Worm (Caenorhabditis elegans) whole organism, young adult: ENCODE data around the gene Y116A8A.4.
A peak's percentile ranks its signal among the peaks of the same experiment; 100 is the strongest.

Experiments
- B0035.1 ChIP-seq: sonication (generic microtip); optimal IDR thresholded peaks from 2 replicates; lab custom pipeline; 2016; ENCODE audit warnings: missing genetic modification characterization, mild to moderate bottlenecking, missing compliant biosample characterization, missing genotype, missing genetic modification reagents
- F22D6.2 ChIP-seq: sonication (generic microtip); optimal IDR thresholded peaks from 2 replicates; lab custom pipeline; 2016; ENCODE audit warnings: mild to moderate bottlenecking, missing genetic modification characterization, missing compliant biosample characterization
- F23B12.7 ChIP-seq: sonication (generic microtip); optimal IDR thresholded peaks from 2 replicates; lab custom pipeline; 2017; ENCODE audit warnings: missing genetic modification characterization, mild to moderate bottlenecking, missing compliant biosample characterization, antibody characterized with exemption, moderate library complexity; ENCODE audit not compliant: insufficient read depth
- F39B2.1 ChIP-seq: fragments of 200-800 bp; sonication (Bioruptor generic); IDR thresholded peaks from 2 replicates; pipeline ENCODE4 v1.3.6; 2022; ENCODE audit warnings: missing genetic modification reagents, missing genetic modification characterization, missing compliant biosample characterization
- F55B11.4 ChIP-seq: sonication (generic microtip); optimal IDR thresholded peaks from 2 replicates; lab custom pipeline; 2016; ENCODE audit warnings: missing compliant biosample characterization, missing genetic modification characterization, borderline replicate concordance; ENCODE audit not compliant: insufficient read depth
- K11D2.4 ChIP-seq: fragments of 200-800 bp; sonication (Bioruptor generic); IDR thresholded peaks from 2 replicates; pipeline ENCODE4 v1.3.6; 2022; ENCODE audit warnings: missing genetic modification reagents, missing genetic modification characterization, missing compliant biosample characterization
- K12H6.12 ChIP-seq: fragments of 200-800 bp; sonication (Bioruptor generic); optimal IDR thresholded peaks from 2 replicates; lab custom pipeline; 2018; ENCODE audit warnings: mild to moderate bottlenecking, missing genetic modification characterization, missing compliant biosample characterization
- T07F8.4 ChIP-seq: sonication (generic microtip); optimal IDR thresholded peaks from 2 replicates; lab custom pipeline; 2016; ENCODE audit warnings: mild to moderate bottlenecking, missing genetic modification characterization, moderate library complexity, missing compliant biosample characterization
- Y67H2A.10 ChIP-seq: fragments of 200-800 bp; sonication (Bioruptor generic); conservative IDR thresholded peaks from 2 replicates; pipeline ENCODE4 v1.3.6; 2022; ENCODE audit warnings: missing genetic modification reagents, missing genetic modification characterization, missing compliant biosample characterization
- ZK185.1 ChIP-seq: sonication (generic microtip); optimal IDR thresholded peaks from 2 replicates; lab custom pipeline; 2016; ENCODE audit warnings: mild to moderate bottlenecking, missing genetic modification characterization, missing compliant biosample characterization; ENCODE audit not compliant: poor library complexity, severe bottlenecking
- akir-1 ChIP-seq: fragments of 200-800 bp; sonication (Bioruptor generic); optimal IDR thresholded peaks from 2 replicates; lab custom pipeline; 2018; ENCODE audit warnings: mild to moderate bottlenecking, missing genetic modification characterization, moderate library complexity, missing compliant biosample characterization
- aptf-2 ChIP-seq: fragments of 200-800 bp; sonication (Bioruptor generic); conservative IDR thresholded peaks from 2 replicates; pipeline ENCODE4 v1.3.6; 2022; ENCODE audit warnings: missing genetic modification reagents, missing genetic modification characterization, missing compliant biosample characterization
- atf-7 ChIP-seq: sonication (generic microtip); optimal IDR thresholded peaks from 2 replicates; lab custom pipeline; 2017; ENCODE audit warnings: mild to moderate bottlenecking, missing genetic modification characterization, missing compliant biosample characterization
- athp-1 ChIP-seq: sonication (generic microtip); optimal IDR thresholded peaks from 2 replicates; lab custom pipeline; 2017; ENCODE audit warnings: mild to moderate bottlenecking, missing genetic modification characterization, missing compliant biosample characterization
- attf-6 ChIP-seq: fragments of 200-800 bp; sonication (Bioruptor generic); IDR thresholded peaks from 2 replicates; pipeline ENCODE4 v1.3.6; 2022; ENCODE audit warnings: missing genetic modification reagents, missing genetic modification characterization, missing compliant biosample characterization
- bed-1 ChIP-seq: fragments of 200-800 bp; sonication (Bioruptor generic); IDR thresholded peaks from 2 replicates; pipeline ENCODE4 v1.3.6; 2022; ENCODE audit warnings: missing genetic modification reagents, missing genetic modification characterization, missing compliant biosample characterization
- bed-2 ChIP-seq: fragments of 200-800 bp; sonication (Bioruptor generic); IDR thresholded peaks from 2 replicates; pipeline ENCODE4 v1.3.6; 2022; ENCODE audit warnings: missing genetic modification reagents, missing genetic modification characterization, missing compliant biosample characterization
- cebp-2 ChIP-seq: fragments of 200-800 bp; sonication (Bioruptor generic); IDR thresholded peaks from 2 replicates; pipeline ENCODE4 v1.3.6; 2022; ENCODE audit warnings: missing genetic modification characterization, missing compliant biosample characterization
- ceh-100 ChIP-seq: fragments of 200-800 bp; sonication (Bioruptor generic); IDR thresholded peaks from 2 replicates; pipeline ENCODE4 v1.3.6; 2022; ENCODE audit warnings: missing genetic modification reagents, missing genetic modification characterization, missing compliant biosample characterization
- ceh-58 ChIP-seq: fragments of 200-800 bp; sonication (Bioruptor generic); IDR thresholded peaks from 2 replicates; pipeline ENCODE4 v1.3.6; 2022; ENCODE audit warnings: missing genetic modification characterization, missing compliant biosample characterization
- chd-7 ChIP-seq: sonication (generic microtip); optimal IDR thresholded peaks from 2 replicates; lab custom pipeline; 2016; ENCODE audit warnings: mild to moderate bottlenecking, missing genetic modification characterization, moderate library complexity, missing compliant biosample characterization
- dpff-1 ChIP-seq: sonication (generic microtip); optimal IDR thresholded peaks from 2 replicates; lab custom pipeline; 2017; ENCODE audit warnings: mild to moderate bottlenecking, missing genetic modification characterization, missing compliant biosample characterization
- dpl-1 ChIP-seq: fragments of 150-350 bp; optimal IDR thresholded peaks from 2 replicates; lab custom pipeline; 2014; ENCODE audit warnings: missing biosample characterization, missing genetic modification reagents, missing genetic modification characterization
- egl-44 ChIP-seq: fragments of 200-800 bp; sonication (Bioruptor generic); IDR thresholded peaks from 2 replicates; pipeline ENCODE4 v1.3.6; 2022; ENCODE audit warnings: missing genetic modification reagents, missing genetic modification characterization, missing compliant biosample characterization
- egrh-3 ChIP-seq: fragments of 200-800 bp; sonication (Bioruptor generic); IDR thresholded peaks from 2 replicates; pipeline ENCODE4 v1.3.6; 2022; ENCODE audit warnings: missing genetic modification reagents, missing genetic modification characterization, missing compliant biosample characterization
- him-1 ChIP-seq: sonication (generic microtip); optimal IDR thresholded peaks from 2 replicates; lab custom pipeline; 2016; ENCODE audit warnings: missing genotype, missing genetic modification reagents, missing genetic modification characterization, missing compliant biosample characterization
- hlh-26 ChIP-seq: fragments of 200-800 bp; sonication (Bioruptor generic); conservative IDR thresholded peaks from 2 replicates; pipeline ENCODE4 v1.3.6; 2022; ENCODE audit warnings: missing genetic modification reagents, missing genetic modification characterization, missing compliant biosample characterization
- let-526 ChIP-seq: fragments of 200-800 bp; sonication (Bioruptor generic); IDR thresholded peaks from 2 replicates; pipeline ENCODE4 v1.3.6; 2022; ENCODE audit warnings: missing genetic modification reagents, missing genetic modification characterization, missing compliant biosample characterization
- lin-35 ChIP-seq, 3 experiments: fragments of 150-350 bp in 2 of 3; sonication (generic microtip) in 1 of 3; optimal IDR thresholded peaks; 2 replicates each; lab custom pipeline; 2014 to 2018; ENCODE audit warnings: missing biosample characterization in 3 of 3, missing genetic modification characterization in 3 of 3, missing genetic modification reagents in 3 of 3
- lin-40 ChIP-seq: sonication (generic microtip); optimal IDR thresholded peaks from 2 replicates; lab custom pipeline; 2016; ENCODE audit warnings: missing genetic modification characterization, mild to moderate bottlenecking, missing compliant biosample characterization, missing genotype, missing genetic modification reagents
- madf-10 ChIP-seq: sonication (generic microtip); optimal IDR thresholded peaks from 2 replicates; lab custom pipeline; 2016; ENCODE audit warnings: mild to moderate bottlenecking, missing genetic modification characterization, missing compliant biosample characterization
- madf-3 ChIP-seq: fragments of 200-800 bp; sonication (Bioruptor generic); IDR thresholded peaks from 2 replicates; pipeline ENCODE4 v1.3.6; 2022; ENCODE audit warnings: missing genetic modification reagents, missing genetic modification characterization, missing compliant biosample characterization
- madf-6 ChIP-seq: fragments of 200-800 bp; sonication (Bioruptor generic); IDR thresholded peaks from 2 replicates; pipeline ENCODE4 v1.3.6; 2022; ENCODE audit warnings: missing genetic modification reagents, missing genetic modification characterization, missing compliant biosample characterization
- mcd-1 ChIP-seq: fragments of 200-800 bp; sonication (Bioruptor generic); IDR thresholded peaks from 2 replicates; pipeline ENCODE4 v1.3.6; 2022; ENCODE audit warnings: missing genetic modification reagents, missing genetic modification characterization, missing compliant biosample characterization
- mel-28 ChIP-seq: sonication (generic microtip); optimal IDR thresholded peaks from 2 replicates; lab custom pipeline; 2016; ENCODE audit warnings: borderline replicate concordance, mild to moderate bottlenecking, missing genetic modification characterization, missing compliant biosample characterization
- nhr-120 ChIP-seq: fragments of 200-800 bp; sonication (Bioruptor generic); IDR thresholded peaks from 2 replicates; pipeline ENCODE4 v1.3.6; 2022; ENCODE audit warnings: missing genetic modification characterization, missing compliant biosample characterization
- nhr-80 ChIP-seq: sonication (generic microtip); optimal IDR thresholded peaks from 2 replicates; lab custom pipeline; 2016; ENCODE audit warnings: missing genetic modification characterization, missing compliant biosample characterization
- nhr-90 ChIP-seq: sonication (generic microtip); optimal IDR thresholded peaks from 2 replicates; lab custom pipeline; 2016; ENCODE audit warnings: missing genotype, mild to moderate bottlenecking, missing genetic modification characterization, missing compliant biosample characterization
- rpc-1 ChIP-seq, 2 experiments: fragments of 150-350 bp in 1 of 2; sonication (generic microtip) in 1 of 2; optimal IDR thresholded peaks; 2 replicates each; lab custom pipeline; 2014 to 2018; ENCODE audit warnings: missing biosample characterization in 1 of 2, missing genetic modification characterization in 1 of 2, missing genetic modification reagents in 1 of 2, missing genotype in 1 of 2
- snpc-1.3 ChIP-seq: sonication (generic microtip); optimal IDR thresholded peaks from 2 replicates; lab custom pipeline; 2017; ENCODE audit warnings: missing genetic modification characterization, mild to moderate bottlenecking, missing compliant biosample characterization, antibody characterized with exemption, moderate library complexity, missing genotype, missing genetic modification reagents; ENCODE audit not compliant: insufficient read depth
- snpc-4 ChIP-seq, 5 experiments: fragments of 150-350 bp in 1 of 5; sonication (generic microtip) in 4 of 5; optimal IDR thresholded peaks; 2 replicates each; lab custom pipeline; 2014 to 2018; ENCODE audit warnings: missing genetic modification characterization in 5 of 5, missing biosample characterization in 3 of 5, antibody characterized with exemption in 2 of 5, mild to moderate bottlenecking in 2 of 5, missing compliant biosample characterization in 2 of 5, missing genotype in 2 of 5, moderate library complexity in 2 of 5, missing genetic modification reagents in 1 of 5
- tbp1 ChIP-seq: fragments of 200-800 bp; sonication (Bioruptor generic); optimal IDR thresholded peaks from 2 replicates; lab custom pipeline; 2018; ENCODE audit warnings: mild to moderate bottlenecking, missing genetic modification characterization, missing compliant biosample characterization
- unc-130 ChIP-seq: sonication (generic microtip); optimal IDR thresholded peaks from 2 replicates; lab custom pipeline; 2016; ENCODE audit warnings: missing genetic modification reagents, missing genetic modification characterization, missing compliant biosample characterization
- ztf-18 ChIP-seq: sonication (generic microtip); optimal IDR thresholded peaks from 2 replicates; lab custom pipeline; 2016; ENCODE audit warnings: missing genotype, mild to moderate bottlenecking, missing genetic modification characterization, missing compliant biosample characterization
- ztf-25 ChIP-seq: fragments of 200-800 bp; sonication (Bioruptor generic); IDR thresholded peaks from 2 replicates; pipeline ENCODE4 v1.3.6; 2022; ENCODE audit warnings: missing genetic modification reagents, missing genetic modification characterization, missing compliant biosample characterization
- ztf-3 ChIP-seq: fragments of 200-800 bp; sonication (Bioruptor generic); optimal IDR thresholded peaks from 2 replicates; lab custom pipeline; 2018; ENCODE audit warnings: mild to moderate bottlenecking, missing genetic modification characterization, missing compliant biosample characterization
- ztf-6 ChIP-seq: fragments of 200-800 bp; sonication (Bioruptor generic); IDR thresholded peaks from 2 replicates; pipeline ENCODE4 v1.3.6; 2022; ENCODE audit warnings: missing genetic modification reagents, missing genetic modification characterization, missing compliant biosample characterization

Y116A8A.4 gene

DNA sequence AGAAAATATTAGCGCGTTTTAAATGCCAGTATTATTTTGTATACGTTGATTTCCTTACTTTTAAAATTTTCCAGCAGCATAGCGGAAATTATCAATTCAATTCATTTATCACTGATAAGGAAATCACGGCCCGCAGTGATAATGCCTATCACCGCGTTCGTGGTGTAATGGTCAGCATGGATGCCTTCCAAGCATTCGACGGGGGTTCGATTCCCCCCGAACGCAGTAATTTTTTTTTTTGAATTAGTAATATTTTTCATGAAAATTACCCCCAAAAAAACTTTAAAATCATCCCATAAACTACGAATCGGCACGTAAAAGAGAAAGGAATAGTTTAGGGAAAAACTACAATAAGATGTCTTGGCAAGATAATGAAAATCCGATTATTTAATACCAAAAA is 47.6 kb upstream of the Y116A8A.4 start (continued):
- TF ChIP-seq bed-2 (GFP tag; lab: Robert Waterston, UW) (no peak), snpc-4 (GFP tag; optimal IDR thresholded peaks at IDR 0.05; lab: Kevin White, UChicago) (peak; percentile 90), snpc-4 (tag; optimal IDR thresholded peaks at IDR 0.05; lab: Kevin White, UChicago) (peak; percentile 45 to 97 (median 94)), nhr-90 (tag; lab: Kevin White, UChicago) (peak; percentile 86), ztf-6 (GFP tag; lab: Robert Waterston, UW) (peak; percentile 14; the same call in 1 of the 2 replicates), hlh-26 (no peak), F39B2.1 (GFP tag; lab: Robert Waterston, UW) (no peak), chd-7 (no peak), ceh-100 (GFP tag; lab: Robert Waterston, UW) (0 out of 2 replicates have a peak, but pooled peaks have one; percentile 23), nhr-80 (tag; lab: Kevin White, UChicago) (peak; percentile 29), madf-10 (tag; lab: Kevin White, UChicago) (peak; percentile 50), akir-1 (GFP tag; lab: Kevin White, UChicago) (no peak), snpc-1.3 (tag; lab: Kevin White, UChicago) (peak; percentile 91), ztf-3 (GFP tag; lab: Kevin White, UChicago) (no peak), ceh-58 (GFP tag; lab: Robert Waterston, UW) (no peak), ztf-18 (peak; percentile 62), rpc-1 (optimal IDR thresholded peaks at IDR 0.05; lab: Kevin White, UChicago) (peak; percentile 91), rpc-1 (tag; optimal IDR thresholded peaks at IDR 0.05; lab: Kevin White, UChicago) (peak; percentile 98), tbp1 (peak; percentile 95), him-1 (tag; lab: Kevin White, UChicago) (peak; percentile 79), K11D2.4 (no peak), egl-44 (GFP tag; lab: Robert Waterston, UW) (peak; percentile 61; the same call in 1 of the 2 replicates), unc-130 (GFP tag; lab: Kevin White, UChicago) (no peak), aptf-2 (no peak; the same call in 1 of the 2 replicates), madf-6 (GFP tag; lab: Robert Waterston, UW) (no peak), F23B12.7 (tag; lab: Kevin White, UChicago) (peak; percentile 66), egrh-3 (GFP tag; lab: Robert Waterston, UW) (no peak), nhr-120 (GFP tag; lab: Robert Waterston, UW) (no peak), T07F8.4 (tag; lab: Kevin White, UChicago) (peak; percentile 65), K12H6.12 (tag; lab: Kevin White, UChicago) (no peak), atf-7 (tag; lab: Kevin White, UChicago) (no peak), mel-28 (tag; lab: Kevin White, UChicago) (no peak), Y67H2A.10 (GFP tag; lab: Robert Waterston, UW) (no peak), cebp-2 (GFP tag; lab: Robert Waterston, UW) (0 out of 2 replicates have a peak, but pooled peaks have one; percentile 43), ztf-25 (peak; percentile 91; the same call in 1 of the 2 replicates), F22D6.2 (tag; lab: Kevin White, UChicago) (peak; percentile 2), lin-35 (GFP tag; optimal IDR thresholded peaks at IDR 0.05; lab: Kevin White, UChicago) (peak in 1 of 3 experiments; percentile 14), mcd-1 (GFP tag; lab: Robert Waterston, UW) (no peak), athp-1 (tag; lab: Kevin White, UChicago) (peak; percentile 46), F55B11.4 (no peak), lin-40 (tag; lab: Kevin White, UChicago) (peak; percentile 20), bed-1 (GFP tag; lab: Robert Waterston, UW) (no peak), ZK185.1 (tag; lab: Kevin White, UChicago) (peak; percentile 80), attf-6 (GFP tag; lab: Robert Waterston, UW) (peak; percentile 97), madf-3 (0 out of 2 replicates have a peak, but pooled peaks have one; percentile 78), B0035.1 (tag; lab: Kevin White, UChicago) (no peak), dpff-1 (tag; lab: Kevin White, UChicago) (no peak), dpl-1 (GFP tag; lab: Kevin White, UChicago) (no peak), let-526 (0 out of 2 replicates have a peak, but pooled peaks have one; percentile 16)
